Fruit fly (Drosophila melanogaster) whole organism, embryonic: Measurements from ENCODE around the gene Cyp18a1.

Experiments
- Asciz ChIP-seq: fragments of 200-800 bp; sonication (Bioruptor generic); optimal IDR thresholded peaks from 2 replicates; lab custom pipeline; 2017; ENCODE audit warnings: missing biosample characterization, mild to moderate bottlenecking, missing genetic modification characterization, missing genetic modification reagents
- B-H1 ChIP-seq: fragments of 200-800 bp; sonication (Bioruptor generic); IDR thresholded peaks from 3 replicates; pipeline ENCODE4 v1.3.6; 2022; ENCODE audit warnings: missing biosample characterization, missing genetic modification characterization
- CG10321 ChIP-seq: fragments of 200-800 bp; sonication (Bioruptor generic); IDR thresholded peaks from 2 replicates; pipeline ENCODE4 v1.3.6; 2022; ENCODE audit warnings: missing biosample characterization, missing genetic modification characterization
- CG11398 ChIP-seq: fragments of 200-800 bp; sonication (Bioruptor generic); optimal IDR thresholded peaks from 2 replicates; lab custom pipeline; 2016; ENCODE audit warnings: missing biosample characterization, missing genetic modification characterization
- CG11456 ChIP-seq: fragments of 200-800 bp; sonication (Bioruptor generic); IDR thresholded peaks from 3 replicates; pipeline ENCODE4 v1.3.6; 2022; ENCODE audit warnings: missing biosample characterization, missing genetic modification characterization
- CG1233 ChIP-seq: fragments of 200-800 bp; sonication (Bioruptor generic); optimal IDR thresholded peaks from 4 replicates; lab custom pipeline; 2018; ENCODE audit warnings: missing biosample characterization, mild to moderate bottlenecking, missing genetic modification characterization
- CG12391 ChIP-seq: fragments of 200-800 bp; sonication (Bioruptor generic); optimal IDR thresholded peaks from 3 replicates; lab custom pipeline; 2018; ENCODE audit warnings: missing biosample characterization, mild to moderate bottlenecking, missing genetic modification characterization, moderate library complexity
- CG12659 ChIP-seq: fragments of 200-800 bp; sonication (Bioruptor generic); optimal IDR thresholded peaks from 3 replicates; lab custom pipeline; 2017; ENCODE audit warnings: mild to moderate bottlenecking, missing biosample characterization, missing genetic modification reagents, missing genetic modification characterization
- CG13123 ChIP-seq: fragments of 200-800 bp; sonication (Bioruptor generic); optimal IDR thresholded peaks from 2 replicates; lab custom pipeline; 2016; ENCODE audit warnings: missing biosample characterization, missing genetic modification characterization
- CG13894 ChIP-seq: fragments of 200-800 bp; sonication (Bioruptor generic); optimal IDR thresholded peaks from 3 replicates; lab custom pipeline; 2018; ENCODE audit warnings: missing biosample characterization, mild to moderate bottlenecking, missing genetic modification characterization, moderate library complexity
- CG14050 ChIP-seq: fragments of 200-800 bp; sonication (Bioruptor generic); IDR thresholded peaks from 3 replicates; pipeline ENCODE4 v1.3.6; 2022; ENCODE audit warnings: missing biosample characterization, missing genetic modification characterization
- CG14965 ChIP-seq: fragments of 200-800 bp; sonication (Bioruptor generic); optimal IDR thresholded peaks from 2 replicates; lab custom pipeline; 2016; ENCODE audit warnings: missing biosample characterization, missing genetic modification characterization, borderline replicate concordance
- CG17186 ChIP-seq: fragments of 200-800 bp; sonication (Bioruptor generic); optimal IDR thresholded peaks from 3 replicates; lab custom pipeline; 2017; ENCODE audit warnings: missing biosample characterization, missing genetic modification reagents, missing genetic modification characterization
- CG17568 ChIP-seq: fragments of 200-800 bp; sonication (Bioruptor generic); optimal IDR thresholded peaks from 2 replicates; lab custom pipeline; 2018; ENCODE audit warnings: missing biosample characterization, mild to moderate bottlenecking, missing genetic modification characterization, moderate library complexity
- CG18599 ChIP-seq: fragments of 200-800 bp; sonication (Bioruptor generic); optimal IDR thresholded peaks from 3 replicates; lab custom pipeline; 2017; ENCODE audit warnings: missing biosample characterization, missing genetic modification characterization, mild to moderate bottlenecking, moderate library complexity, missing genetic modification reagents
- CG18764 ChIP-seq: fragments of 200-800 bp; sonication (Bioruptor generic); optimal IDR thresholded peaks from 3 replicates; lab custom pipeline; 2016; ENCODE audit warnings: missing biosample characterization, missing genetic modification characterization
- CG31224 ChIP-seq: fragments of 200-800 bp; sonication (Bioruptor generic); IDR thresholded peaks from 2 replicates; pipeline ENCODE4 v1.3.6; 2022; ENCODE audit warnings: missing biosample characterization, missing genetic modification characterization
- CG4820 ChIP-seq: fragments of 200-800 bp; sonication (Bioruptor generic); optimal IDR thresholded peaks from 3 replicates; lab custom pipeline; 2016; ENCODE audit warnings: missing biosample characterization, missing genetic modification characterization
- CG6272 ChIP-seq: fragments of 200-800 bp; sonication (Bioruptor generic); IDR thresholded peaks from 2 replicates; pipeline ENCODE4 v1.3.6; 2022; ENCODE audit warnings: missing biosample characterization, missing genetic modification characterization
- CG7745 ChIP-seq: fragments of 200-800 bp; sonication (Bioruptor generic); optimal IDR thresholded peaks from 2 replicates; lab custom pipeline; 2018; ENCODE audit warnings: missing biosample characterization, mild to moderate bottlenecking, missing genetic modification characterization, moderate library complexity
- CG8765 ChIP-seq: fragments of 200-800 bp; sonication (Bioruptor generic); IDR thresholded peaks from 2 replicates; pipeline ENCODE4 v1.3.6; 2022; ENCODE audit warnings: missing biosample characterization, missing genetic modification characterization
- CG9817 ChIP-seq: fragments of 200-800 bp; sonication (Bioruptor generic); optimal IDR thresholded peaks from 2 replicates; lab custom pipeline; 2018; ENCODE audit warnings: missing biosample characterization, mild to moderate bottlenecking, missing genetic modification characterization, moderate library complexity
- CHES-1-like ChIP-seq: fragments of 200-800 bp; sonication (Bioruptor generic); optimal IDR thresholded peaks from 2 replicates; lab custom pipeline; 2016; ENCODE audit warnings: missing biosample characterization, missing genetic modification characterization
- E2f2 ChIP-seq: fragments of 200-800 bp; sonication (Bioruptor generic); IDR thresholded peaks from 2 replicates; pipeline ENCODE4 v1.3.6; 2022; ENCODE audit warnings: missing biosample characterization, missing genetic modification characterization
- Ets65A ChIP-seq: fragments of 200-800 bp; sonication (Bioruptor generic); peaks from one replicate; lab custom pipeline; 2016; ENCODE audit warnings: missing biosample characterization, missing genetic modification characterization
- H2.0 ChIP-seq: fragments of 200-800 bp; sonication (Bioruptor generic); IDR thresholded peaks from 2 replicates; pipeline ENCODE4 v1.3.6; 2022; ENCODE audit warnings: missing biosample characterization, missing genetic modification characterization
- HHEX ChIP-seq: fragments of 200-800 bp; sonication (Bioruptor generic); optimal IDR thresholded peaks from 3 replicates; lab custom pipeline; 2017; ENCODE audit warnings: missing biosample characterization, mild to moderate bottlenecking, missing genetic modification characterization, missing genetic modification reagents
- NK7.1 ChIP-seq: fragments of 200-800 bp; sonication (Bioruptor generic); optimal IDR thresholded peaks from 3 replicates; lab custom pipeline; 2016; ENCODE audit warnings: missing biosample characterization, missing genetic modification characterization
- Oaz ChIP-seq: fragments of 200-800 bp; sonication (Bioruptor generic); IDR thresholded peaks from 2 replicates; pipeline ENCODE4 v1.3.6; 2022; ENCODE audit warnings: missing biosample characterization, missing genetic modification characterization
- Scr ChIP-seq: fragments of 200-800 bp; sonication (Bioruptor generic); IDR thresholded peaks from 2 replicates; pipeline ENCODE4 v1.3.6; 2022; ENCODE audit warnings: missing biosample characterization, missing genetic modification characterization; ENCODE audit not compliant: partially characterized antibody
- br ChIP-seq: fragments of >200 bp; optimal IDR thresholded peaks from 2 replicates; lab custom pipeline; 2017
- cg ChIP-seq: fragments of 200-800 bp; sonication (Bioruptor generic); optimal IDR thresholded peaks from 3 replicates; lab custom pipeline; 2019; ENCODE audit warnings: missing biosample characterization, mild to moderate bottlenecking, missing genetic modification characterization, moderate library complexity
- chinmo ChIP-seq: fragments of 200-800 bp; sonication (Bioruptor generic); IDR thresholded peaks from 4 replicates; pipeline ENCODE4 v1.3.6; 2022; ENCODE audit warnings: missing biosample characterization, missing genetic modification characterization; ENCODE audit not compliant: partially characterized antibody
- da ChIP-seq: fragments of 200-800 bp; sonication (Bioruptor generic); optimal IDR thresholded peaks from 2 replicates; lab custom pipeline; 2016; ENCODE audit warnings: missing biosample characterization, missing genetic modification characterization
- disco-r ChIP-seq: fragments of 200-800 bp; sonication (Bioruptor generic); optimal IDR thresholded peaks from 2 replicates; lab custom pipeline; 2016; ENCODE audit warnings: missing biosample characterization, missing genetic modification characterization
- dpn ChIP-seq, 2 experiments: fragments of 200-800 bp; sonication (Bioruptor generic); optimal IDR thresholded peaks; 3 replicates each; lab custom pipeline; 2016; ENCODE audit warnings: missing biosample characterization in 2 of 2, missing genetic modification characterization in 2 of 2
- emc ChIP-seq: fragments of 200-800 bp; sonication (Bioruptor generic); optimal IDR thresholded peaks from 2 replicates; lab custom pipeline; 2016; ENCODE audit warnings: missing biosample characterization, missing genetic modification characterization
- ems ChIP-seq: fragments of 200-800 bp; sonication (Bioruptor generic); optimal IDR thresholded peaks from 3 replicates; lab custom pipeline; 2016; ENCODE audit warnings: missing biosample characterization, missing genetic modification characterization
- exex ChIP-seq: fragments of 200-800 bp; sonication (Bioruptor generic); optimal IDR thresholded peaks from 4 replicates; lab custom pipeline; 2018; ENCODE audit warnings: missing biosample characterization, mild to moderate bottlenecking, missing genetic modification characterization, moderate library complexity
- hkb ChIP-seq, 2 experiments: fragments of 200-800 bp in 1 of 2; fragments of >200 bp in 1 of 2; sonication (Bioruptor generic) in 1 of 2; IDR thresholded peaks in 1 of 2; optimal IDR thresholded peaks in 1 of 2; 2 replicates each; pipeline versions ENCODE4 v1.3.6 to Lab custom; 2017 to 2022; ENCODE audit warnings: missing biosample characterization in 1 of 2, missing genetic modification characterization in 1 of 2
- kah ChIP-seq: fragments of 200-800 bp; sonication (Bioruptor generic); optimal IDR thresholded peaks from 2 replicates; lab custom pipeline; 2018; ENCODE audit warnings: missing biosample characterization, mild to moderate bottlenecking, missing genetic modification characterization
- kni ChIP-seq: fragments of 200-800 bp; sonication (Bioruptor generic); optimal IDR thresholded peaks from 3 replicates; lab custom pipeline; 2017; ENCODE audit warnings: mild to moderate bottlenecking, missing biosample characterization, missing genetic modification reagents, missing genetic modification characterization
- odd ChIP-seq: fragments of 200-800 bp; sonication (Bioruptor generic); optimal IDR thresholded peaks from 2 replicates; lab custom pipeline; 2017; ENCODE audit warnings: missing biosample characterization, mild to moderate bottlenecking, missing genetic modification characterization
- otp ChIP-seq: fragments of 200-800 bp; sonication (Bioruptor generic); IDR thresholded peaks from 3 replicates; pipeline ENCODE4, ENCODE4 v1.3.6; 2022; ENCODE audit warnings: missing biosample characterization, missing genetic modification characterization
- pros ChIP-seq: fragments of 200-800 bp; sonication (Bioruptor generic); optimal IDR thresholded peaks from 3 replicates; lab custom pipeline; 2019; ENCODE audit warnings: missing biosample characterization, mild to moderate bottlenecking, missing genetic modification characterization, moderate library complexity
- pum ChIP-seq: fragments of 200-800 bp; sonication (Bioruptor generic); optimal IDR thresholded peaks from 2 replicates; lab custom pipeline; 2016; ENCODE audit warnings: missing biosample characterization, missing genetic modification characterization
- ranshi ChIP-seq: fragments of 200-800 bp; sonication (Bioruptor generic); IDR thresholded peaks from 2 replicates; pipeline ENCODE4 v1.3.6; 2022; ENCODE audit warnings: missing biosample characterization, missing genetic modification characterization
- salm ChIP-seq: fragments of 200-800 bp; sonication (Bioruptor generic); optimal IDR thresholded peaks from 2 replicates; lab custom pipeline; 2018; ENCODE audit warnings: missing biosample characterization, mild to moderate bottlenecking, missing genetic modification characterization
- tll ChIP-seq, 2 experiments: fragments of 200-800 bp in 1 of 2; fragments of >200 bp in 1 of 2; sonication (Bioruptor generic) in 1 of 2; optimal IDR thresholded peaks; 2 replicates each; lab custom pipeline; 2017 to 2019; ENCODE audit warnings: missing biosample characterization in 2 of 2, missing genetic modification characterization in 2 of 2, mild to moderate bottlenecking in 1 of 2, moderate library complexity in 1 of 2
- tx ChIP-seq: fragments of 200-800 bp; sonication (Bioruptor generic); optimal IDR thresholded peaks from 2 replicates; lab custom pipeline; 2016; ENCODE audit warnings: missing biosample characterization, missing genetic modification characterization

Cyp18a1 gene

DNA sequence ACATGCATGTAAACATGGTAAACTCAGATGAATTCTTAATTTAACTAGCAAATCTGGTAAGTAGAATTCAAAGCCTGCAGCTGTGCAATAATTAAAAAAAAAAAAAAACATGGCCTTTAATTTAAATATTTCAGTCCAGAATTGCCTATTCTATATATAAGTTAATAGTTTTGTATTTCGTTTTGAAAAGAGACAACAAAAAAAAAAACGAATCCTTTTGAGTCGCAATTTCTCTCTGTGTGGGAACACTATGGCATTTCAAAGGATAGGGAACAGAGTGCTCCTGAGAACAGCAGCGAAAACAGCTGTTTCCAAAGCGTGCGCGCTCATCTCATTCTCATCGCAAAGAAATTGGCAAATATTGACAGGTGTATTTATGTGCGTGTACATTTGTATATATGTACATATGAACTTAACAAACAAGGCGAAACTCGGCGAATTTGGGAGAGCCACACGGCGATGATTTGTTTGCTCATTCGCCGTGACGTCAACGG, 47.1 kb downstream of the Cyp18a1 start (continued):
- TF ChIP-seq hkb (optimal IDR thresholded peaks at IDR 0.05; lab: Kevin White, UChicago) (no peak), hkb (GFP tag; IDR thresholded peaks at IDR 0.05; lab: Robert Waterston, UW) (peak; percentile 72), dpn (GFP tag; optimal IDR thresholded peaks at IDR 0.05; lab: Kevin White, UChicago) (peak; percentile 25 to 52), odd (GFP tag; lab: Kevin White, UChicago) (peak; percentile 55), CG17568 (GFP tag; lab: Kevin White, UChicago) (no peak), kah (GFP tag; lab: Kevin White, UChicago) (no peak), CG4820 (GFP tag; lab: Kevin White, UChicago) (peak; percentile 56), emc (no peak), CG8765 (GFP tag; lab: Robert Waterston, UW) (peak; percentile 24; the same call in 1 of the 2 replicates), da (GFP tag; lab: Kevin White, UChicago) (no peak), CHES-1-like (peak; percentile 9), H2.0 (no peak), CG18599 (GFP tag; lab: Kevin White, UChicago) (peak; percentile 79), tx (GFP tag; lab: Kevin White, UChicago) (no peak), CG9817 (peak; percentile 47), CG11398 (GFP tag; lab: Kevin White, UChicago) (no peak), pum (no peak), CG12391 (peak; percentile 67), CG17186 (no peak), disco-r (GFP tag; lab: Kevin White, UChicago) (no peak), B-H1 (GFP tag; lab: Robert Waterston, UW) (no peak), CG13123 (no peak), Scr (GFP tag; lab: Robert Waterston, UW) (no peak), otp (GFP tag; lab: Robert Waterston, UW) (no peak), CG7745 (tag; lab: Kevin White, UChicago) (no peak), tll (GFP tag; optimal IDR thresholded peaks at IDR 0.05; lab: Kevin White, UChicago) (no peak), HHEX (peak; percentile 72), CG14050 (GFP tag; lab: Robert Waterston, UW) (peak; percentile 35), br (lab: Kevin White, UChicago) (no peak), NK7.1 (GFP tag; lab: Kevin White, UChicago) (peak; percentile 27), chinmo (GFP tag; lab: Robert Waterston, UW) (no peak), ems (no peak), CG12659 (peak; percentile 50), CG10321 (GFP tag; lab: Robert Waterston, UW) (no peak), kni (peak; percentile 6), exex (tag; lab: Kevin White, UChicago) (no peak), CG31224 (GFP tag; lab: Robert Waterston, UW) (no peak), CG14965 (GFP tag; lab: Kevin White, UChicago) (no peak), Oaz (GFP tag; lab: Robert Waterston, UW) (no peak), ranshi (GFP tag; lab: Robert Waterston, UW) (peak; percentile 43; the same call in 1 of the 2 replicates), CG1233 (peak; percentile 47), CG13894 (peak; percentile 60), CG11456 (no peak), Ets65A (peak; percentile 95), salm (tag; lab: Kevin White, UChicago) (peak; percentile 6), E2f2 (peak; percentile 30; the same call in 1 of the 2 replicates), CG18764 (GFP tag; lab: Kevin White, UChicago) (peak; percentile 41), pros (no peak), Asciz (peak; percentile 61), cg (GFP tag; lab: Kevin White, UChicago) (no peak), CG6272 (no peak)
